Worm (Caenorhabditis elegans) whole organism, mixed stage, embryonic: ENCODE results near the gene hlh-30.

Experiments used
- blmp-1 ChIP-seq: fragments of 150-350 bp; optimal IDR thresholded peaks from 2 replicates; lab custom pipeline; 2014; ENCODE audit warnings: missing biosample characterization, missing genetic modification characterization
- cnd-1 ChIP-seq: fragments of 200-800 bp; sonication (Bioruptor generic); optimal IDR thresholded peaks from 2 replicates; lab custom pipeline; 2018; ENCODE audit warnings: mild to moderate bottlenecking, missing genetic modification characterization, missing compliant biosample characterization
- elt-1 ChIP-seq: sonication (generic microtip); optimal IDR thresholded peaks from 2 replicates; lab custom pipeline; 2017; ENCODE audit warnings: missing genetic modification characterization, mild to moderate bottlenecking, missing compliant biosample characterization, antibody characterized with exemption, moderate library complexity, borderline replicate concordance; ENCODE audit not compliant: insufficient read depth
- lin-13 ChIP-seq: fragments of 150-350 bp; optimal IDR thresholded peaks from 2 replicates; lab custom pipeline; 2014; ENCODE audit warnings: missing biosample characterization, missing genetic modification characterization
- lsy-2 ChIP-seq: fragments of 150-350 bp; optimal IDR thresholded peaks from 2 replicates; lab custom pipeline; 2014; ENCODE audit warnings: missing biosample characterization, missing genetic modification characterization
- pha-4 ChIP-seq: fragments of 150-350 bp; optimal IDR thresholded peaks from 2 replicates; lab custom pipeline; 2018; ENCODE audit warnings: missing biosample characterization, missing genetic modification reagents, missing genetic modification characterization
- sem-2 ChIP-seq: fragments of 200-800 bp; sonication (Bioruptor generic); optimal IDR thresholded peaks from 2 replicates; lab custom pipeline; 2018; ENCODE audit warnings: mild to moderate bottlenecking, missing genetic modification characterization, missing compliant biosample characterization
- snpc-4 ChIP-seq: fragments of 150-350 bp; optimal IDR thresholded peaks from 2 replicates; lab custom pipeline; 2014; ENCODE audit warnings: missing biosample characterization, missing genetic modification characterization
- ztf-11 ChIP-seq: fragments of 150-350 bp; optimal IDR thresholded peaks from 2 replicates; lab custom pipeline; 2014; ENCODE audit warnings: missing biosample characterization, missing genetic modification characterization

DNA sequence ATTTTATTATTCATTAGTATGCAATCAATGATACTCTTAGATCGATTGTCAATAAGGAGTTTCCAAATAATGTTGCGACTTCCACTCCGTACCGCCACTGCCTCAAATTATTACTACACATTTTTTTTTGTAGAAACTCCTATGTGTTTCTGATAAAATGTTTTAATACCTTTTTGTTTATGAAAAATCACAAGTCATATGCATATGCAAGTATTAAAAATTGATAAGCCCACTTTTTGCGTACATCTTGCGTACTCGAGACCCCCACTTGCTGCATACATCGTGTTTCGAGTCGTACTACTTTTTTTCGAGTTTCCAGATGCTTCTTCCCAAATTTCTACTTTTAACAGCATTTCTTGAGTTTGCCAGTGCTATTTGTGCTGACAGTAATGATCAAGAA, 69.7 kb downstream of the hlh-30 start, which contains the start of gene clec-76:
- TF ChIP-seq sem-2 (GFP tag; lab: Kevin White, UChicago): no peak
- TF ChIP-seq ztf-11 (tag; lab: Kevin White, UChicago): no peak
- no peak for TF ChIP-seq snpc-4 (tag; lab: Kevin White, UChicago)
- TF ChIP-seq lin-13 (tag; lab: Kevin White, UChicago): no peak
- no peak for TF ChIP-seq blmp-1 (tag; lab: Kevin White, UChicago)
- no peak for TF ChIP-seq elt-1 (tag; lab: Kevin White, UChicago)
- TF ChIP-seq cnd-1 (tag; lab: Kevin White, UChicago): no peak
- TF ChIP-seq pha-4 (tag; lab: Kevin White, UChicago): no peak
- no peak for TF ChIP-seq lsy-2 (tag; lab: Kevin White, UChicago)
